Fruit fly (Drosophila melanogaster): ENCODE data around the gene Mesh1.

Mesh1 gene

DNA sequence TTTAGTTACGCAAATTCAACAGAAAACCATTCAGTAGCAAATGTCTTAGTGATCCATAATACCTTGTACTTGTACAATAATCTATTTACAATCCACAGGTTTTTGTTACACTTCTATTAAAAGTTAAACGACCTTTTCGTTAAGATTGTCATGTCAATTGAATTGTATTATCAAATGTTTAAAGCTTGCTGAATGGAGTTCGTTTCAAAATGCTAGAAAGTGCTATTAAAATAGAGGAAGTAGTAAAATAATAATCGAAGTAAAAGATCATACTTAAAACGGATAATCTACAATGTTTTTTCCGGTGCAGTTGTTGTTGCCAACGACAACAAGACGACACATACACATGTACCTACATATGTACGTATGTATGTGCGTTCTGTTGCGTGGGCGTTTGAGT, 15.7 kb upstream of the Mesh1 start (continued):
- no peak for TF ChIP-seq CG8388 (GFP tag; optimal IDR thresholded peaks at IDR 0.05)
- no peak for TF ChIP-seq pfk (GFP tag; optimal IDR thresholded peaks at IDR 0.05)
- no peak for TF ChIP-seq sc (optimal IDR thresholded peaks at IDR 0.05)
- TF ChIP-seq sc (GFP tag; optimal IDR thresholded peaks at IDR 0.05), result no peak
- TF ChIP-seq ara (GFP tag; IDR thresholded peaks at IDR 0.05), result peak; percentile 6; the same call in 1 of the 2 replicates
- peak; percentile 50 for TF ChIP-seq dmrt11E (tag; optimal IDR thresholded peaks at IDR 0.05)
- no peak for TF ChIP-seq CG6854 (GFP tag; optimal IDR thresholded peaks at IDR 0.05)
- peak; percentile 19 for TF ChIP-seq CG2678 (tag; optimal IDR thresholded peaks at IDR 0.05)
- TF ChIP-seq CG12769 (tag; optimal IDR thresholded peaks at IDR 0.05), result no peak
- no peak for TF ChIP-seq hth (optimal IDR thresholded peaks at IDR 0.05)
- TF ChIP-seq CG10366 (GFP tag; IDR thresholded peaks at IDR 0.05), result no peak
- TF ChIP-seq Lpt (GFP tag; optimal IDR thresholded peaks at IDR 0.05), result no peak
- TF ChIP-seq BEAF-32 (GFP tag; optimal IDR thresholded peaks at IDR 0.05), result no peak
- TF ChIP-seq CG2199 (GFP tag; IDR thresholded peaks at IDR 0.05), result no peak
- TF ChIP-seq CG18619 (GFP tag; optimal IDR thresholded peaks at IDR 0.05), result no peak
- peak; percentile 57 for TF ChIP-seq CG18262 (tag; optimal IDR thresholded peaks at IDR 0.05)
- TF ChIP-seq dmrt99B (tag; optimal IDR thresholded peaks at IDR 0.05), result peak; percentile 48
- TF ChIP-seq Gsc (GFP tag; IDR thresholded peaks at IDR 0.05), result no peak
- TF ChIP-seq CG17186 (GFP tag; optimal IDR thresholded peaks at IDR 0.05), result no peak
- TF ChIP-seq caup (GFP tag; optimal IDR thresholded peaks at IDR 0.05; ENCODE audit: severe bottlenecking), result no peak
- TF ChIP-seq CG12942 (GFP tag; optimal IDR thresholded peaks at IDR 0.05), result no peak
- no peak for TF ChIP-seq Hey (tag; optimal IDR thresholded peaks at IDR 0.05)
- TF ChIP-seq fd102C (GFP tag; optimal IDR thresholded peaks at IDR 0.05), result no peak
- no peak for TF ChIP-seq Pdp1 (GFP tag; optimal IDR thresholded peaks at IDR 0.05)
- TF ChIP-seq CG10979 (tag; optimal IDR thresholded peaks at IDR 0.05), result peak; percentile 37
- no peak for TF ChIP-seq gro (GFP tag; optimal IDR thresholded peaks at IDR 0.05)
- TF ChIP-seq CG16813 (GFP tag; IDR thresholded peaks at IDR 0.05; ENCODE audit: partially characterized antibody), result no peak
- no peak for TF ChIP-seq trh (GFP tag; optimal IDR thresholded peaks at IDR 0.05)
- no peak for TF ChIP-seq Atf3 (GFP tag; optimal IDR thresholded peaks at IDR 0.05)
- no peak for TF ChIP-seq hb (GFP tag; IDR thresholded peaks at IDR 0.05; ENCODE audit: partially characterized antibody)
- TF ChIP-seq CG14441 (GFP tag; IDR thresholded peaks at IDR 0.05), result no peak
- TF ChIP-seq CG11696 (GFP tag; IDR thresholded peaks at IDR 0.05), result 0 out of 2 replicates have a peak, but pooled peaks have one; percentile 12
- no peak for TF ChIP-seq CrebB (tag; optimal IDR thresholded peaks at IDR 0.05)
- TF ChIP-seq ems (GFP tag; optimal IDR thresholded peaks at IDR 0.05), result no peak
- no peak for TF ChIP-seq Jarid2 (GFP tag; optimal IDR thresholded peaks at IDR 0.05)
- no peak for TF ChIP-seq CG18764 (GFP tag; optimal IDR thresholded peaks at IDR 0.05)
- no peak for TF ChIP-seq HmgZ (tag; optimal IDR thresholded peaks at IDR 0.05)
- no peak for TF ChIP-seq tin (GFP tag; optimal IDR thresholded peaks at IDR 0.05)
- no peak for TF ChIP-seq zfh1 (GFP tag; IDR thresholded peaks at IDR 0.05)

DNA sequence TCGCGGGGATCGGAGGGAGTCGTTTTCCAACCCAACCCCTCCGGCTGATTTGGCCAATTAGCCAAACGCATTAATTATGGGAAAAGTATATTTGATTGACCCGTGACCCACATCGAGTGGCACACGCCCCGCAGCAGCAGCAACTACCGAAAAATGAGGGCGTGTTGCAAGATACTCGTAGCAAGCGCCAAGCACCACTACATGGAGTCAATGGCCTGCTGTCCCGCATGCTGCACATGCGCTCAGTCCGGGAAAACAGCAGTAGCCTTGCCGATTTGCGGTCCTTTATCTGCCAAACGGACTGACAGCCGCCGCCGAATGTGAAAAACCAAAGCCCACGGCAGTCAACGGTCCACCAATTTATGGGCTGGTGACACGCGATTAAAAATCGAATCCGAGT, 15.0 kb upstream of the Mesh1 start:
- TF ChIP-seq twi (tag; optimal IDR thresholded peaks at IDR 0.05) (peak; percentile 3), sens (GFP tag) (peak; percentile 72), chm (GFP tag; IDR thresholded peaks at IDR 0.05) (peak; percentile 14; the same call in 1 of the 2 replicates), tx (GFP tag; optimal IDR thresholded peaks at IDR 0.05) (no peak), gcm (GFP tag; optimal IDR thresholded peaks at IDR 0.05) (peak; percentile 92)
